Worm (Caenorhabditis elegans) whole organism, midembryonic: ENCODE data around the gene lec-11.

ENCODE experiments used
- cog-1 ChIP-seq: sonication (generic microtip); optimal IDR thresholded peaks from 2 replicates; lab custom pipeline; 2016; ENCODE audit warnings: missing genetic modification characterization, missing compliant biosample characterization
- flt-1 ChIP-seq: fragments of 200-800 bp; sonication (Bioruptor generic); IDR thresholded peaks from 2 replicates; pipeline ENCODE4 v1.3.6; 2022; ENCODE audit warnings: missing genetic modification characterization, missing compliant biosample characterization
- med-1 ChIP-seq: sonication (generic microtip); optimal IDR thresholded peaks from 2 replicates; lab custom pipeline; 2017; ENCODE audit warnings: missing genetic modification characterization, mild to moderate bottlenecking, missing compliant biosample characterization, antibody characterized with exemption, missing genetic modification reagents; ENCODE audit not compliant: insufficient read depth
- ref-1 ChIP-seq: fragments of 200-800 bp; sonication (Bioruptor generic); conservative IDR thresholded peaks from 2 replicates; pipeline ENCODE4 v1.3.6; 2022; ENCODE audit warnings: missing genetic modification reagents, missing genetic modification characterization, missing compliant biosample characterization
- tab-1 ChIP-seq: fragments of 200-800 bp; sonication (Bioruptor generic); IDR thresholded peaks from 2 replicates; pipeline ENCODE4 v1.3.6; 2022; ENCODE audit warnings: missing genetic modification characterization, missing compliant biosample characterization
- ztf-23 ChIP-seq: fragments of 200-800 bp; sonication (Bioruptor generic); IDR thresholded peaks from 2 replicates; pipeline ENCODE4 v1.3.6; 2022; ENCODE audit warnings: missing genetic modification reagents, missing genetic modification characterization, missing compliant biosample characterization

- TF ChIP-seq ztf-23 (no peak), flt-1 (GFP tag; lab: Robert Waterston, UW) (no peak), ref-1 (GFP tag; lab: Robert Waterston, UW) (no peak), cog-1 (tag; lab: Kevin White, UChicago) (no peak), med-1 (GFP tag; lab: Kevin White, UChicago) (no peak), tab-1 (GFP tag; lab: Robert Waterston, UW) (no peak)
Measured at ce11 chrIV:6575959-6576727, 13.8 kb downstream of the lec-11 start.
